Worm (Caenorhabditis elegans): ENCODE data around the gene K05F1.13.
A peak's percentile ranks its signal among the peaks of the same experiment; 100 is the strongest.

- TF ChIP-seq tbx-11 (GFP tag; IDR thresholded peaks at IDR 0.05) (peak; percentile 78), tbx-37 (GFP tag; conservative IDR thresholded peaks at IDR 0.05) (peak; percentile 64), B0310.2 (tag; optimal IDR thresholded peaks at IDR 0.05) (peak; percentile 47)
These were observed 16.3 kb upstream of the K05F1.13 start for ce11 chrII:5772547-5773142.

Data from whole organism, early embryonic.